Worm (Caenorhabditis elegans): ENCODE results near the gene flh-2.
A peak's percentile ranks its signal among the peaks of the same experiment; 100 is the strongest.

Gene flh-2

ce11 chrIII:4947352-4947751 is 4.6 kb upstream of the flh-2 start (continued):
- TF ChIP-seq T23F11.4 (GFP tag; optimal IDR thresholded peaks at IDR 0.05) (peak; percentile 32), lin-11 (tag; optimal IDR thresholded peaks at IDR 0.05) (no peak), ceh-6 (GFP tag; optimal IDR thresholded peaks at IDR 0.05) (peak; percentile 2), ceh-45 (GFP tag; IDR thresholded peaks at IDR 0.05) (no peak), gmeb-2 (tag; optimal IDR thresholded peaks at IDR 0.05) (no peak), unc-55 (GFP tag; optimal IDR thresholded peaks at IDR 0.05) (no peak), ceh-19 (GFP tag; optimal IDR thresholded peaks at IDR 0.05) (peak; percentile 84), pat-9 (tag; optimal IDR thresholded peaks at IDR 0.05) (no peak), ttx-3 (tag; optimal IDR thresholded peaks at IDR 0.05) (no peak), unc-86 (tag; optimal IDR thresholded peaks at IDR 0.05) (peak; percentile 29), tbx-2 (tag; optimal IDR thresholded peaks at IDR 0.05) (peak; percentile 86), fkh-10 (GFP tag; optimal IDR thresholded peaks at IDR 0.05) (no peak), mec-3 (tag; optimal IDR thresholded peaks at IDR 0.05; ENCODE audit: borderline replicate concordance) (peak; percentile 51), pax-1 (tag; optimal IDR thresholded peaks at IDR 0.05) (no peak), pqm-1 (tag; optimal IDR thresholded peaks at IDR 0.05) (no peak)

ce11 chrIII:4948631-4949030 is 3.3 kb upstream of the flh-2 start:
- TF ChIP-seq rnt-1 (tag; optimal IDR thresholded peaks at IDR 0.05) = peak; percentile 23
- TF ChIP-seq ceh-48 (tag; optimal IDR thresholded peaks at IDR 0.05) = no peak
- no peak for TF ChIP-seq K09A11.1 (tag; optimal IDR thresholded peaks at IDR 0.05; ENCODE audit: insufficient read depth)
- TF ChIP-seq pha-4 (tag; optimal IDR thresholded peaks at IDR 0.05) = no peak
- TF ChIP-seq nhr-11 (tag; optimal IDR thresholded peaks at IDR 0.05) = no peak
- peak; percentile 4 for TF ChIP-seq tbx-7 (tag; optimal IDR thresholded peaks at IDR 0.05)
- TF ChIP-seq T23F11.4 (GFP tag; optimal IDR thresholded peaks at IDR 0.05) = peak; percentile 43
- TF ChIP-seq ceh-19 (GFP tag; optimal IDR thresholded peaks at IDR 0.05) = peak; percentile 17
- TF ChIP-seq ceh-30 (tag; optimal IDR thresholded peaks at IDR 0.05) = no peak
- peak; percentile 14 for TF ChIP-seq ref-2 (tag; optimal IDR thresholded peaks at IDR 0.05)
- no peak for TF ChIP-seq hlh-8 (tag; optimal IDR thresholded peaks at IDR 0.05)
- TF ChIP-seq tbx-2 (tag; optimal IDR thresholded peaks at IDR 0.05) = peak; percentile 41
- peak; percentile 27 for TF ChIP-seq ets-4 (tag; optimal IDR thresholded peaks at IDR 0.05)
- TF ChIP-seq dmd-4 (tag; optimal IDR thresholded peaks at IDR 0.05; ENCODE audit: borderline replicate concordance) = peak; percentile 45
- peak; percentile 11 for TF ChIP-seq nfya-1 (tag; optimal IDR thresholded peaks at IDR 0.05)
- TF ChIP-seq ahr-1 (tag; optimal IDR thresholded peaks at IDR 0.05) = no peak
- TF ChIP-seq syd-9 (tag; optimal IDR thresholded peaks at IDR 0.05) = no peak
- peak; percentile 50 for TF ChIP-seq ceh-31 (tag; optimal IDR thresholded peaks at IDR 0.05)
- peak; percentile 42 for TF ChIP-seq C08G9.2 (tag; optimal IDR thresholded peaks at IDR 0.05)
- no peak for TF ChIP-seq ceh-2 (tag; optimal IDR thresholded peaks at IDR 0.05)
- peak; percentile 47 for TF ChIP-seq F13H6.1 (tag; optimal IDR thresholded peaks at IDR 0.05)
- TF ChIP-seq ceh-34 (tag; optimal IDR thresholded peaks at IDR 0.05) = peak; percentile 49
- peak; percentile 30 for TF ChIP-seq pros-1 (tag; optimal IDR thresholded peaks at IDR 0.05)
- TF ChIP-seq K02D7.2 (tag; optimal IDR thresholded peaks at IDR 0.05) = no peak
- peak; percentile 49 for TF ChIP-seq sdc-2 (tag; optimal IDR thresholded peaks at IDR 0.05)
- peak; percentile 23 for TF ChIP-seq hlh-30 (tag; optimal IDR thresholded peaks at IDR 0.05; ENCODE audit: insufficient read depth)
- TF ChIP-seq hlh-15 (tag; optimal IDR thresholded peaks at IDR 0.05) = no peak

- TF ChIP-seq pax-1 (tag; optimal IDR thresholded peaks at IDR 0.05) (no peak), ceh-31 (tag; optimal IDR thresholded peaks at IDR 0.05) (no peak), unc-42 (tag; optimal IDR thresholded peaks at IDR 0.05) (no peak), F13H6.1 (tag; optimal IDR thresholded peaks at IDR 0.05) (no peak), C38D4.7 (GFP tag; optimal IDR thresholded peaks at IDR 0.05) (no peak), unc-86 (tag; optimal IDR thresholded peaks at IDR 0.05) (no peak), nhr-232 (tag; optimal IDR thresholded peaks at IDR 0.05) (no peak), che-1 (tag; optimal IDR thresholded peaks at IDR 0.05) (no peak), pqm-1 (tag; optimal IDR thresholded peaks at IDR 0.05) (no peak), ceh-45 (GFP tag; IDR thresholded peaks at IDR 0.05) (no peak), eyg-1 (tag; optimal IDR thresholded peaks at IDR 0.05) (no peak), nhr-11 (tag; optimal IDR thresholded peaks at IDR 0.05) (no peak), unc-55 (GFP tag; optimal IDR thresholded peaks at IDR 0.05) (no peak), rnt-1 (tag; optimal IDR thresholded peaks at IDR 0.05) (no peak), fkh-6 (tag; optimal IDR thresholded peaks at IDR 0.05) (no peak), hlh-13 (GFP tag; optimal IDR thresholded peaks at IDR 0.05) (no peak), pat-9 (tag; optimal IDR thresholded peaks at IDR 0.05) (no peak)
Measured at ce11 chrIII:4950345-4950744, 1.6 kb upstream of the flh-2 start.
